Worm (Caenorhabditis elegans) whole organism, L2 larva: Measurements from ENCODE around the gene ins-13.

Experiments
- R02D3.7 ChIP-seq: fragments of 150-350 bp; optimal IDR thresholded peaks from 2 replicates; lab custom pipeline; 2014; ENCODE audit warnings: missing biosample characterization, missing genetic modification characterization
- ZK546.5 ChIP-seq: sonication (generic microtip); optimal IDR thresholded peaks from 2 replicates; lab custom pipeline; 2017; ENCODE audit warnings: missing biosample characterization, missing genetic modification characterization
- aly-2 ChIP-seq: fragments of 150-350 bp; optimal IDR thresholded peaks from 2 replicates; lab custom pipeline; 2014; ENCODE audit warnings: missing biosample characterization, missing genetic modification characterization
- crh-2 ChIP-seq: sonication (generic microtip); optimal IDR thresholded peaks from 2 replicates; lab custom pipeline; 2017; ENCODE audit warnings: missing biosample characterization, missing genetic modification characterization
- lin-11 ChIP-seq: fragments of 150-350 bp; sonication (generic microtip); optimal IDR thresholded peaks from 2 replicates; lab custom pipeline; 2014; ENCODE audit warnings: missing biosample characterization, missing genetic modification characterization, inconsistent platforms, mixed read lengths
- nhr-237 ChIP-seq: fragments of 150-350 bp; optimal IDR thresholded peaks from 2 replicates; lab custom pipeline; 2014; ENCODE audit warnings: missing biosample characterization, missing genetic modification characterization
- nhr-25 ChIP-seq: fragments of 150-350 bp; sonication (generic microtip); optimal IDR thresholded peaks from 3 replicates; lab custom pipeline; 2014; ENCODE audit warnings: missing biosample characterization, missing genetic modification characterization
- snpc-4 ChIP-seq: fragments of 150-350 bp; optimal IDR thresholded peaks from 2 replicates; lab custom pipeline; 2014; ENCODE audit warnings: missing biosample characterization, missing genetic modification characterization
- unc-62 ChIP-seq: fragments of 150-350 bp; optimal IDR thresholded peaks from 2 replicates; lab custom pipeline; 2014; ENCODE audit warnings: missing biosample characterization, missing genetic modification reagents, missing genetic modification characterization
- ztf-11 ChIP-seq: sonication (generic microtip); optimal IDR thresholded peaks from 2 replicates; lab custom pipeline; 2017; ENCODE audit warnings: missing biosample characterization, missing genetic modification characterization
- ztf-4 ChIP-seq: fragments of 150-350 bp; optimal IDR thresholded peaks from 2 replicates; lab custom pipeline; 2014; ENCODE audit warnings: missing biosample characterization, missing genetic modification characterization

- TF ChIP-seq unc-62 (GFP tag; lab: Kevin White, UChicago) (no peak), nhr-237 (tag; lab: Kevin White, UChicago) (no peak), ztf-11 (tag; lab: Kevin White, UChicago) (no peak), ZK546.5 (tag; lab: Kevin White, UChicago) (no peak), ztf-4 (tag; lab: Kevin White, UChicago) (no peak), R02D3.7 (tag; lab: Kevin White, UChicago) (no peak), aly-2 (tag; lab: Kevin White, UChicago) (no peak), snpc-4 (tag; lab: Kevin White, UChicago) (no peak), lin-11 (tag; lab: Kevin White, UChicago) (no peak), nhr-25 (tag; lab: Kevin White, UChicago) (no peak), crh-2 (tag; lab: Kevin White, UChicago) (peak; percentile 14)
Observed at ce11 chrII:5557134-5557533, 12.5 kb upstream of the ins-13 start.
